Worm (Caenorhabditis elegans) whole organism, L4 larva: Measurements from ENCODE around the gene haao-1.
A peak's percentile ranks its signal among the peaks of the same experiment; 100 is the strongest.

Experiments
- R02D3.7 ChIP-seq: fragments of 150-350 bp; sonication (generic microtip); optimal IDR thresholded peaks from 3 replicates; lab custom pipeline; 2014; ENCODE audit warnings: missing biosample characterization, missing genetic modification characterization
- Y105C5A.15 ChIP-seq: fragments of 200-800 bp; sonication (Bioruptor generic); IDR thresholded peaks from 2 replicates; pipeline ENCODE4 v1.3.6; 2022; ENCODE audit warnings: missing genetic modification characterization, missing compliant biosample characterization
- Y48G9A.11 ChIP-seq: fragments of 200-800 bp; sonication (Bioruptor generic); IDR thresholded peaks from 2 replicates; pipeline ENCODE4 v1.3.6; 2022; ENCODE audit warnings: missing genetic modification reagents, missing genetic modification characterization, missing compliant biosample characterization
- Y5F2A.4 ChIP-seq: fragments of 200-800 bp; sonication (Bioruptor generic); optimal IDR thresholded peaks from 2 replicates; lab custom pipeline; 2018; ENCODE audit warnings: mild to moderate bottlenecking, missing genetic modification characterization, missing compliant biosample characterization
- ZK337.2 ChIP-seq: fragments of 200-800 bp; sonication (Bioruptor generic); IDR thresholded peaks from 2 replicates; pipeline ENCODE4 v1.3.6; 2022; ENCODE audit warnings: missing genetic modification reagents, missing genetic modification characterization, missing compliant biosample characterization
- aly-2 ChIP-seq: sonication (generic microtip); optimal IDR thresholded peaks from 2 replicates; lab custom pipeline; 2018; ENCODE audit warnings: missing biosample characterization, missing genetic modification characterization
- ceh-20 ChIP-seq: fragments of 200-800 bp; sonication (Bioruptor generic); IDR thresholded peaks from 2 replicates; pipeline ENCODE4 v1.3.6; 2022; ENCODE audit warnings: missing genetic modification reagents, missing genetic modification characterization, missing compliant biosample characterization
- ceh-82 ChIP-seq: sonication (generic microtip); optimal IDR thresholded peaks from 2 replicates; lab custom pipeline; 2017; ENCODE audit warnings: missing biosample characterization, missing genetic modification characterization
- cey-2 ChIP-seq: sonication (generic microtip); optimal IDR thresholded peaks from 3 replicates; lab custom pipeline; 2017; ENCODE audit warnings: missing genetic modification characterization, mild to moderate bottlenecking, missing compliant biosample characterization, antibody characterized with exemption, borderline replicate concordance; ENCODE audit not compliant: insufficient read depth
- daf-16 ChIP-seq, 3 experiments: sonication (generic microtip); optimal IDR thresholded peaks; 2 replicates each; lab custom pipeline; 2016 to 2017; ENCODE audit warnings: missing genetic modification characterization in 3 of 3, missing genetic modification reagents in 3 of 3, mild to moderate bottlenecking in 2 of 3, missing compliant biosample characterization in 2 of 3, missing biosample characterization in 1 of 3, moderate library complexity in 1 of 3
- dmd-6 ChIP-seq: fragments of 200-800 bp; sonication (Bioruptor generic); IDR thresholded peaks from 2 replicates; pipeline ENCODE4 v1.3.6; 2022; ENCODE audit warnings: missing genetic modification reagents, missing genetic modification characterization, missing compliant biosample characterization
- dpl-1 ChIP-seq: fragments of 150-350 bp; optimal IDR thresholded peaks from 2 replicates; lab custom pipeline; 2014; ENCODE audit warnings: missing biosample characterization, missing genetic modification reagents, missing genetic modification characterization
- duxl-1 ChIP-seq: sonication (generic microtip); optimal IDR thresholded peaks from 2 replicates; lab custom pipeline; 2016; ENCODE audit warnings: mild to moderate bottlenecking, missing genetic modification characterization, moderate library complexity, missing compliant biosample characterization; ENCODE audit not compliant: poor library complexity
- dve-1 ChIP-seq: sonication (generic microtip); optimal IDR thresholded peaks from 2 replicates; lab custom pipeline; 2017; ENCODE audit warnings: antibody characterized with exemption, mild to moderate bottlenecking, missing genetic modification characterization, missing compliant biosample characterization; ENCODE audit not compliant: insufficient read depth
- egl-43 ChIP-seq: fragments of 200-800 bp; sonication (Bioruptor generic); IDR thresholded peaks from 2 replicates; pipeline ENCODE4 v1.3.6; 2022; ENCODE audit warnings: missing genetic modification reagents, missing genetic modification characterization, missing compliant biosample characterization
- hlh-11 ChIP-seq: fragments of 200-800 bp; sonication (Bioruptor generic); optimal IDR thresholded peaks from 2 replicates; lab custom pipeline; 2018; ENCODE audit warnings: mild to moderate bottlenecking, missing genetic modification characterization, missing compliant biosample characterization
- hlh-30 ChIP-seq: sonication (generic microtip); optimal IDR thresholded peaks from 2 replicates; lab custom pipeline; 2017; ENCODE audit warnings: antibody characterized with exemption, mild to moderate bottlenecking, missing genetic modification characterization, missing compliant biosample characterization; ENCODE audit not compliant: insufficient read depth
- hmg-1.1 ChIP-seq: fragments of 200-800 bp; sonication (Bioruptor generic); IDR thresholded peaks from 2 replicates; pipeline ENCODE4 v1.3.6; 2022; ENCODE audit warnings: missing genetic modification reagents, missing genetic modification characterization, missing compliant biosample characterization
- jun-1 ChIP-seq: fragments of 150-350 bp; optimal IDR thresholded peaks from 2 replicates; lab custom pipeline; 2014; ENCODE audit warnings: missing biosample characterization, missing genetic modification reagents, missing genetic modification characterization
- lin-15B ChIP-seq: fragments of 150-350 bp; sonication (generic microtip); optimal IDR thresholded peaks from 3 replicates; lab custom pipeline; 2014; ENCODE audit warnings: missing biosample characterization, missing genetic modification characterization
- lin-29 ChIP-seq: fragments of 200-800 bp; sonication (Bioruptor generic); IDR thresholded peaks from 2 replicates; pipeline ENCODE4 v1.3.6; 2022; ENCODE audit warnings: missing genetic modification reagents, missing genetic modification characterization, missing compliant biosample characterization
- lir-3 ChIP-seq: sonication (generic microtip); optimal IDR thresholded peaks from 2 replicates; lab custom pipeline; 2016; ENCODE audit warnings: mild to moderate bottlenecking, missing genetic modification characterization, missing compliant biosample characterization
- madf-5 ChIP-seq, 2 experiments: fragments of 200-800 bp; sonication (Bioruptor generic); IDR thresholded peaks; 2 replicates each; pipeline ENCODE4 v1.3.6; 2022; ENCODE audit warnings: missing compliant biosample characterization in 2 of 2, missing genetic modification characterization in 2 of 2
- mdl-1 ChIP-seq, 2 experiments: fragments of 150-350 bp in 1 of 2; sonication (generic microtip) in 1 of 2; optimal IDR thresholded peaks; 2 replicates each; lab custom pipeline; 2014 to 2017; ENCODE audit warnings: missing biosample characterization in 2 of 2, missing genetic modification characterization in 2 of 2
- mdt-29 ChIP-seq: fragments of 200-800 bp; sonication (Bioruptor generic); IDR thresholded peaks from 2 replicates; pipeline ENCODE4 v1.3.6; 2022; ENCODE audit warnings: missing genetic modification reagents, missing genetic modification characterization, missing compliant biosample characterization
- mep-1 ChIP-seq: fragments of 150-350 bp; sonication (generic microtip); optimal IDR thresholded peaks from 3 replicates; lab custom pipeline; 2014; ENCODE audit warnings: missing biosample characterization, missing genetic modification characterization
- mes-2 ChIP-seq: sonication (generic microtip); optimal IDR thresholded peaks from 2 replicates; lab custom pipeline; 2016; ENCODE audit warnings: missing genotype, mild to moderate bottlenecking, missing genetic modification characterization, missing compliant biosample characterization; ENCODE audit not compliant: poor library complexity, severe bottlenecking
- mxl-2 ChIP-seq: fragments of 200-800 bp; sonication (Bioruptor generic); conservative IDR thresholded peaks from 2 replicates; pipeline ENCODE4 v1.3.6; 2022; ENCODE audit warnings: missing genetic modification reagents, missing genetic modification characterization, missing compliant biosample characterization
- mxl-3 ChIP-seq: fragments of 200-800 bp; sonication (Bioruptor generic); optimal IDR thresholded peaks from 2 replicates; lab custom pipeline; 2018; ENCODE audit warnings: mild to moderate bottlenecking, missing genetic modification characterization, missing compliant biosample characterization
- nhr-28 ChIP-seq: fragments of 150-350 bp; optimal IDR thresholded peaks from 2 replicates; lab custom pipeline; 2014; ENCODE audit warnings: missing biosample characterization, missing genetic modification characterization
- nhr-41 ChIP-seq: fragments of 200-800 bp; sonication (Bioruptor generic); IDR thresholded peaks from 2 replicates; pipeline ENCODE4 v1.3.6; 2022; ENCODE audit warnings: missing genetic modification reagents, missing genetic modification characterization, missing compliant biosample characterization
- nhr-6 ChIP-seq: fragments of 150-350 bp; optimal IDR thresholded peaks from 2 replicates; lab custom pipeline; 2014; ENCODE audit warnings: missing biosample characterization, missing genetic modification characterization
- php-3 ChIP-seq: fragments of 200-800 bp; sonication (Bioruptor generic); IDR thresholded peaks from 2 replicates; pipeline ENCODE4 v1.3.6; 2022; ENCODE audit warnings: missing genetic modification reagents, missing genetic modification characterization, missing compliant biosample characterization
- pqm-1 ChIP-seq: sonication (generic microtip); optimal IDR thresholded peaks from 2 replicates; lab custom pipeline; 2017; ENCODE audit warnings: missing biosample characterization, missing genetic modification characterization
- rbr-2 ChIP-seq: sonication (generic microtip); optimal IDR thresholded peaks from 2 replicates; lab custom pipeline; 2016; ENCODE audit warnings: missing genotype, missing genetic modification characterization, missing compliant biosample characterization
- saeg-2 ChIP-seq: fragments of 200-800 bp; sonication (Bioruptor generic); IDR thresholded peaks from 2 replicates; pipeline ENCODE4 v1.3.6; 2022; ENCODE audit warnings: missing genetic modification reagents, missing genetic modification characterization, missing compliant biosample characterization
- sdz-12 ChIP-seq: fragments of 200-800 bp; sonication (Bioruptor generic); optimal IDR thresholded peaks from 2 replicates; lab custom pipeline; 2018; ENCODE audit warnings: mild to moderate bottlenecking, missing genetic modification characterization, missing compliant biosample characterization
- snpc-1.2 ChIP-seq: fragments of 200-800 bp; sonication (Bioruptor generic); IDR thresholded peaks from 2 replicates; pipeline ENCODE4 v1.3.6; 2022; ENCODE audit warnings: missing genetic modification reagents, missing genetic modification characterization, missing compliant biosample characterization
- tra-1 ChIP-seq: fragments of 200-800 bp; sonication (Bioruptor generic); IDR thresholded peaks from 2 replicates; pipeline ENCODE4 v1.3.6; 2022; ENCODE audit warnings: missing genetic modification reagents, missing genetic modification characterization, missing compliant biosample characterization
- unc-130 ChIP-seq: sonication (generic microtip); optimal IDR thresholded peaks from 2 replicates; lab custom pipeline; 2016; ENCODE audit warnings: missing genetic modification reagents, missing genetic modification characterization, missing compliant biosample characterization
- unc-39 ChIP-seq: sonication (generic microtip); optimal IDR thresholded peaks from 2 replicates; lab custom pipeline; 2017; ENCODE audit warnings: missing biosample characterization, missing genetic modification characterization
- zfp-3 ChIP-seq: fragments of 200-800 bp; sonication (Bioruptor generic); conservative IDR thresholded peaks from 2 replicates; pipeline ENCODE4 v1.3.6; 2022; ENCODE audit warnings: missing genetic modification reagents, missing genetic modification characterization, missing compliant biosample characterization
- zip-11 ChIP-seq: fragments of 200-800 bp; sonication (Bioruptor generic); IDR thresholded peaks from 2 replicates; pipeline ENCODE4 v1.3.6; 2022; ENCODE audit warnings: missing genetic modification characterization, missing compliant biosample characterization
- ztf-11 ChIP-seq: fragments of 150-350 bp; optimal IDR thresholded peaks from 2 replicates; lab custom pipeline; 2014; ENCODE audit warnings: missing biosample characterization, missing genetic modification characterization

Gene haao-1

ce11 chrV:9503152-9503817 lies 1.4 kb upstream of the haao-1 start (continued):
- TF ChIP-seq rbr-2, result peak; percentile 75
- peak; percentile 35 for TF ChIP-seq Y5F2A.4 (GFP tag; lab: Kevin White, UChicago)
- TF ChIP-seq tra-1 (GFP tag; lab: Robert Waterston, UW), result peak; percentile 85
- peak; percentile 76 for TF ChIP-seq Y48G9A.11 (GFP tag; lab: Robert Waterston, UW)
- peak; percentile 87 for TF ChIP-seq hmg-1.1 (GFP tag; lab: Robert Waterston, UW)
- peak; percentile 86 for TF ChIP-seq mdt-29
- 0 out of 2 replicates have a peak, but pooled peaks have one; percentile 49 for TF ChIP-seq zip-11 (GFP tag; lab: Robert Waterston, UW)
- 0 out of 2 replicates have a peak, but pooled peaks have one; percentile 12 for TF ChIP-seq mxl-2 (GFP tag; lab: Robert Waterston, UW)
- TF ChIP-seq aly-2 (tag; lab: Kevin White, UChicago), result no peak
- peak; percentile 56; the same call in 1 of the 2 replicates for TF ChIP-seq lin-29 (GFP tag; lab: Robert Waterston, UW)
- no peak for TF ChIP-seq sdz-12 (GFP tag; lab: Kevin White, UChicago)
- no peak for TF ChIP-seq nhr-6 (tag; lab: Kevin White, UChicago)
- TF ChIP-seq ceh-82 (tag; lab: Kevin White, UChicago), result no peak

- TF ChIP-seq hlh-11 (tag; lab: Kevin White, UChicago), result peak; percentile 23
- TF ChIP-seq mes-2 (tag; lab: Kevin White, UChicago), result no peak
- peak; percentile 15 for TF ChIP-seq mep-1 (tag; lab: Kevin White, UChicago)
- peak; percentile 68 for TF ChIP-seq dve-1 (tag; lab: Kevin White, UChicago)
- peak; percentile 83 for TF ChIP-seq mxl-3
- TF ChIP-seq daf-16 (GFP tag; optimal IDR thresholded peaks at IDR 0.05; lab: Kevin White, UChicago), result no peak
- peak; percentile 25 for TF ChIP-seq daf-16 (tag; optimal IDR thresholded peaks at IDR 0.05; lab: Kevin White, UChicago)
- TF ChIP-seq unc-39 (tag; lab: Kevin White, UChicago), result no peak
- TF ChIP-seq pqm-1 (tag; lab: Kevin White, UChicago), result peak; percentile 71
- 0 out of 2 replicates have a peak, but pooled peaks have one; percentile 41 for TF ChIP-seq nhr-41 (GFP tag; lab: Robert Waterston, UW)
- peak; percentile 90 for TF ChIP-seq ceh-20
- peak; percentile 94 for TF ChIP-seq dmd-6 (GFP tag; lab: Robert Waterston, UW)
- peak; percentile 48 for TF ChIP-seq hlh-30
- TF ChIP-seq madf-5 (GFP tag; IDR thresholded peaks at IDR 0.05; lab: Robert Waterston, UW), result no peak
- TF ChIP-seq php-3 (GFP tag; lab: Robert Waterston, UW), result peak; percentile 96
- peak; percentile 79 for TF ChIP-seq nhr-28 (tag; lab: Kevin White, UChicago)
- peak in 1 of 2 experiments; percentile 37 for TF ChIP-seq mdl-1 (tag; optimal IDR thresholded peaks at IDR 0.05; lab: Kevin White, UChicago)
Measured at ce11 chrV:9506931-9507330, 2.2 kb downstream of the haao-1 start.

DNA sequence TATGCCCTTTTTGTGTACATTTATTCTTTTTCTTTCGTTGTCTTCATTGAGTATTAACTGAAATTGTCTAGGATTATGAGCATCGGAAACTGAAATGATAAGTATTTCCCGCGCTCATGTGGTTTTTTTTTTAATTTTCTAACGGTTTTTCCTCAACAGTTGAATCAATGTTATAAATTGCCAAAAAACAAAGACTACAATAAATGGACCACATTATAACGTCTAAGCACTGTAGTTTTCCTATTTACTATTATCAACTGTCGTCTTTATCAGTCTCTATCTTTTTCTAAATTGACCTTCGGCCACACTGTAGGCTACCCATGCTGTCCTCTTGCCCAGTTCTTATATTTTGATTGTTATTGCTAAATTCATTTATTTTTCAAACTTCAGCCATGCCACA lies 3.0 kb downstream of the haao-1 start, which contains the start of gene acs-14:
TSS of gene acs-14 (plus strand) at position 391 of the 400 bp plus-strand sequence.
- no peak for TF ChIP-seq lin-15B (tag; lab: Kevin White, UChicago)
- no peak for TF ChIP-seq mxl-2 (GFP tag; lab: Robert Waterston, UW)
- TF ChIP-seq php-3 (GFP tag; lab: Robert Waterston, UW), result no peak
- no peak for TF ChIP-seq snpc-1.2 (GFP tag; lab: Robert Waterston, UW)
- TF ChIP-seq egl-43, result no peak
- TF ChIP-seq nhr-6 (tag; lab: Kevin White, UChicago), result no peak
- TF ChIP-seq saeg-2, result no peak
- no peak for TF ChIP-seq duxl-1 (tag; lab: Kevin White, UChicago)
- TF ChIP-seq dpl-1 (GFP tag; lab: Kevin White, UChicago), result no peak
- no peak for TF ChIP-seq R02D3.7
- TF ChIP-seq madf-5 (GFP tag; IDR thresholded peaks at IDR 0.05; lab: Robert Waterston, UW), result no peak
- TF ChIP-seq ZK337.2 (GFP tag; lab: Robert Waterston, UW), result no peak
- TF ChIP-seq ztf-11 (tag; lab: Kevin White, UChicago), result no peak
- TF ChIP-seq sdz-12 (GFP tag; lab: Kevin White, UChicago), result no peak
- no peak for TF ChIP-seq zfp-3
- TF ChIP-seq Y5F2A.4 (GFP tag; lab: Kevin White, UChicago), result no peak
- TF ChIP-seq hlh-11 (tag; lab: Kevin White, UChicago), result peak; percentile 16
- no peak for TF ChIP-seq lir-3
- TF ChIP-seq Y105C5A.15 (GFP tag; lab: Robert Waterston, UW), result no peak
- TF ChIP-seq jun-1 (tag; lab: Kevin White, UChicago), result no peak
- TF ChIP-seq Y48G9A.11 (GFP tag; lab: Robert Waterston, UW), result no peak
- TF ChIP-seq cey-2, result no peak
- TF ChIP-seq unc-39 (tag; lab: Kevin White, UChicago), result no peak
- TF ChIP-seq unc-130, result no peak
- TF ChIP-seq pqm-1 (tag; lab: Kevin White, UChicago), result peak; percentile 23
